Fruit fly (Drosophila melanogaster) whole organism, embryonic: ENCODE measurements around the gene vsg.
A peak's percentile ranks its signal among the peaks of the same experiment; 100 is the strongest.

ENCODE experiments used
- Atf3 ChIP-seq: fragments of 200-800 bp; sonication (Bioruptor generic); optimal IDR thresholded peaks from 3 replicates; lab custom pipeline; 2016; ENCODE audit warnings: missing biosample characterization, missing genetic modification characterization
- Bteb2 ChIP-seq: fragments of 200-800 bp; sonication (Bioruptor generic); optimal IDR thresholded peaks from 2 replicates; lab custom pipeline; 2016; ENCODE audit warnings: missing biosample characterization, missing genetic modification characterization
- CG10321 ChIP-seq: fragments of 200-800 bp; sonication (Bioruptor generic); IDR thresholded peaks from 2 replicates; pipeline ENCODE4 v1.3.6; 2022; ENCODE audit warnings: missing biosample characterization, missing genetic modification characterization
- CG1233 ChIP-seq: fragments of 200-800 bp; sonication (Bioruptor generic); optimal IDR thresholded peaks from 4 replicates; lab custom pipeline; 2018; ENCODE audit warnings: missing biosample characterization, mild to moderate bottlenecking, missing genetic modification characterization
- CG12659 ChIP-seq: fragments of 200-800 bp; sonication (Bioruptor generic); optimal IDR thresholded peaks from 3 replicates; lab custom pipeline; 2017; ENCODE audit warnings: mild to moderate bottlenecking, missing biosample characterization, missing genetic modification reagents, missing genetic modification characterization
- CG12769 ChIP-seq: fragments of 200-800 bp; sonication (Bioruptor generic); optimal IDR thresholded peaks from 2 replicates; lab custom pipeline; 2019; ENCODE audit warnings: missing biosample characterization, mild to moderate bottlenecking, missing genetic modification characterization, moderate library complexity
- CG13424 ChIP-seq: fragments of 200-800 bp; sonication (Bioruptor generic); optimal IDR thresholded peaks from 2 replicates; lab custom pipeline; 2019; ENCODE audit warnings: missing biosample characterization, mild to moderate bottlenecking, missing genetic modification characterization, moderate library complexity
- CG14014 ChIP-seq: fragments of 200-800 bp; sonication (Bioruptor generic); IDR thresholded peaks from 2 replicates; pipeline ENCODE4 v1.3.6; 2022; ENCODE audit warnings: missing biosample characterization, missing genetic modification characterization
- CG14050 ChIP-seq: fragments of 200-800 bp; sonication (Bioruptor generic); IDR thresholded peaks from 3 replicates; pipeline ENCODE4 v1.3.6; 2022; ENCODE audit warnings: missing biosample characterization, missing genetic modification characterization
- CG14667 ChIP-seq: fragments of 200-800 bp; sonication (Bioruptor generic); IDR thresholded peaks from 2 replicates; pipeline ENCODE4 v1.3.6; 2022; ENCODE audit warnings: missing biosample characterization, missing genetic modification characterization
- CG1603 ChIP-seq: fragments of 200-800 bp; sonication (Bioruptor generic); optimal IDR thresholded peaks from 2 replicates; lab custom pipeline; 2019; ENCODE audit warnings: missing biosample characterization, mild to moderate bottlenecking, missing genetic modification characterization, moderate library complexity
- CG16779 ChIP-seq: fragments of 200-800 bp; sonication (Bioruptor generic); IDR thresholded peaks from 2 replicates; pipeline ENCODE4 v1.3.6; 2022; ENCODE audit warnings: missing biosample characterization, missing genetic modification characterization
- CG17328 ChIP-seq: fragments of 200-800 bp; sonication (Bioruptor generic); IDR thresholded peaks from 2 replicates; pipeline ENCODE4 v1.3.6; 2022; ENCODE audit warnings: missing biosample characterization, missing genetic modification characterization
- CG17385 ChIP-seq: fragments of 200-800 bp; sonication (Bioruptor generic); optimal IDR thresholded peaks from 3 replicates; lab custom pipeline; 2018; ENCODE audit warnings: missing biosample characterization, mild to moderate bottlenecking, missing genetic modification characterization
- CG2202 ChIP-seq: fragments of 200-800 bp; sonication (Bioruptor generic); optimal IDR thresholded peaks from 2 replicates; lab custom pipeline; 2018; ENCODE audit warnings: missing biosample characterization, mild to moderate bottlenecking, missing genetic modification characterization
- CG2678 ChIP-seq: fragments of 200-800 bp; sonication (Bioruptor generic); optimal IDR thresholded peaks from 3 replicates; lab custom pipeline; 2019; ENCODE audit warnings: missing biosample characterization, mild to moderate bottlenecking, missing genetic modification characterization, moderate library complexity
- CG2875 ChIP-seq: fragments of 200-800 bp; sonication (Bioruptor generic); optimal IDR thresholded peaks from 2 replicates; lab custom pipeline; 2017; ENCODE audit warnings: missing biosample characterization, mild to moderate bottlenecking, missing genetic modification characterization, missing genetic modification reagents
- CG30020 ChIP-seq: fragments of 200-800 bp; optimal IDR thresholded peaks from 2 replicates; lab custom pipeline; 2019; ENCODE audit warnings: missing biosample characterization, mild to moderate bottlenecking, missing genetic modification characterization, moderate library complexity
- CG31365 ChIP-seq: fragments of 200-800 bp; sonication (Bioruptor generic); optimal IDR thresholded peaks from 2 replicates; lab custom pipeline; 2018; ENCODE audit warnings: missing biosample characterization, mild to moderate bottlenecking, missing genetic modification characterization
- CG6272 ChIP-seq: fragments of 200-800 bp; sonication (Bioruptor generic); IDR thresholded peaks from 2 replicates; pipeline ENCODE4 v1.3.6; 2022; ENCODE audit warnings: missing biosample characterization, missing genetic modification characterization
- CG7372 ChIP-seq: fragments of 200-800 bp; sonication (Bioruptor generic); IDR thresholded peaks from 2 replicates; pipeline ENCODE4 v1.3.6; 2022; ENCODE audit warnings: missing biosample characterization, missing genetic modification characterization
- CG7987 ChIP-seq: fragments of 200-800 bp; sonication (Bioruptor generic); optimal IDR thresholded peaks from 2 replicates; lab custom pipeline; 2018; ENCODE audit warnings: missing biosample characterization, mild to moderate bottlenecking, missing genetic modification characterization, moderate library complexity
- CG8765 ChIP-seq: fragments of 200-800 bp; sonication (Bioruptor generic); IDR thresholded peaks from 2 replicates; pipeline ENCODE4 v1.3.6; 2022; ENCODE audit warnings: missing biosample characterization, missing genetic modification characterization
- CHES-1-like ChIP-seq: fragments of 200-800 bp; sonication (Bioruptor generic); optimal IDR thresholded peaks from 2 replicates; lab custom pipeline; 2016; ENCODE audit warnings: missing biosample characterization, missing genetic modification characterization
- Dek ChIP-seq: fragments of 200-800 bp; sonication (Bioruptor generic); optimal IDR thresholded peaks from 3 replicates; lab custom pipeline; 2019; ENCODE audit warnings: missing biosample characterization, mild to moderate bottlenecking, missing genetic modification characterization, moderate library complexity
- Doc2 ChIP-seq: fragments of 200-800 bp; sonication (Bioruptor generic); IDR thresholded peaks from 2 replicates; pipeline ENCODE4 v1.3.6; 2022; ENCODE audit warnings: missing biosample characterization, missing genetic modification characterization
- Dref ChIP-seq: fragments of 200-800 bp; sonication (Bioruptor generic); IDR thresholded peaks from 2 replicates; pipeline ENCODE4 v1.3.6; 2022; ENCODE audit warnings: missing biosample characterization, missing genetic modification characterization
- H15 ChIP-seq: fragments of 200-800 bp; sonication (Bioruptor generic); IDR thresholded peaks from 3 replicates; pipeline ENCODE4 v1.3.6; 2022; ENCODE audit warnings: missing biosample characterization, missing genetic modification characterization
- HmgD ChIP-seq: fragments of 200-800 bp; sonication (Bioruptor generic); optimal IDR thresholded peaks from 3 replicates; lab custom pipeline; 2016; ENCODE audit warnings: missing biosample characterization, missing genetic modification characterization
- MTF-1 ChIP-seq: fragments of 200-800 bp; sonication (Bioruptor generic); optimal IDR thresholded peaks from 2 replicates; lab custom pipeline; 2018; ENCODE audit warnings: missing biosample characterization, mild to moderate bottlenecking, missing genetic modification characterization, borderline replicate concordance
- Oaz ChIP-seq: fragments of 200-800 bp; sonication (Bioruptor generic); IDR thresholded peaks from 2 replicates; pipeline ENCODE4 v1.3.6; 2022; ENCODE audit warnings: missing biosample characterization, missing genetic modification characterization
- Opbp ChIP-seq: fragments of 200-800 bp; sonication (Bioruptor generic); IDR thresholded peaks from 3 replicates; pipeline ENCODE4 v1.3.6; 2022; ENCODE audit warnings: missing biosample characterization, missing genetic modification characterization; ENCODE audit not compliant: partially characterized antibody
- Ravus ChIP-seq: fragments of 200-800 bp; sonication (Bioruptor generic); IDR thresholded peaks from 2 replicates; pipeline ENCODE4 v1.3.6; 2022; ENCODE audit warnings: missing biosample characterization, missing genetic modification characterization
- Rfx ChIP-seq: fragments of 200-800 bp; sonication (Bioruptor generic); IDR thresholded peaks from 2 replicates; pipeline ENCODE4 v1.3.6; 2022; ENCODE audit warnings: missing biosample characterization, missing genetic modification characterization
- abd-A ChIP-seq: fragments of 200-800 bp; sonication (Bioruptor generic); optimal IDR thresholded peaks from 3 replicates; lab custom pipeline; 2019; ENCODE audit warnings: missing biosample characterization, mild to moderate bottlenecking, missing genetic modification characterization, moderate library complexity
- croc ChIP-seq: fragments of 200-800 bp; sonication (Bioruptor generic); conservative IDR thresholded peaks from 3 replicates; pipeline ENCODE4 v1.3.6; 2022; ENCODE audit warnings: missing biosample characterization, missing genetic modification characterization
- danr ChIP-seq: fragments of 200-800 bp; sonication (Bioruptor generic); IDR thresholded peaks from 2 replicates; pipeline ENCODE4 v1.3.6; 2022; ENCODE audit warnings: missing biosample characterization, missing genetic modification characterization
- gt ChIP-seq: fragments of 200-800 bp; sonication (Bioruptor generic); IDR thresholded peaks from 2 replicates; pipeline ENCODE4 v1.3.6; 2022; ENCODE audit warnings: missing biosample characterization, missing genetic modification characterization
- h ChIP-seq: fragments of >200 bp; optimal IDR thresholded peaks from 2 replicates; lab custom pipeline; 2017
- ham ChIP-seq: fragments of 200-800 bp; sonication (Bioruptor generic); IDR thresholded peaks from 2 replicates; pipeline ENCODE4 v1.3.6; 2022; ENCODE audit warnings: missing biosample characterization, missing genetic modification characterization
- inv ChIP-seq: fragments of 200-800 bp; sonication (Bioruptor generic); IDR thresholded peaks from 2 replicates; pipeline ENCODE4 v1.3.6; 2022; ENCODE audit warnings: missing biosample characterization, missing genetic modification characterization; ENCODE audit not compliant: partially characterized antibody
- kni ChIP-seq: fragments of 200-800 bp; sonication (Bioruptor generic); optimal IDR thresholded peaks from 3 replicates; lab custom pipeline; 2017; ENCODE audit warnings: mild to moderate bottlenecking, missing biosample characterization, missing genetic modification reagents, missing genetic modification characterization
- mirr ChIP-seq: fragments of 200-800 bp; sonication (Bioruptor generic); optimal IDR thresholded peaks from 3 replicates; lab custom pipeline; 2018; ENCODE audit warnings: missing biosample characterization, mild to moderate bottlenecking, missing genetic modification characterization
- nmo ChIP-seq: fragments of 200-800 bp; sonication (Bioruptor generic); optimal IDR thresholded peaks from 2 replicates; lab custom pipeline; 2018; ENCODE audit warnings: missing biosample characterization, mild to moderate bottlenecking, missing genetic modification characterization, moderate library complexity
- pum ChIP-seq: fragments of 200-800 bp; sonication (Bioruptor generic); optimal IDR thresholded peaks from 2 replicates; lab custom pipeline; 2016; ENCODE audit warnings: missing biosample characterization, missing genetic modification characterization
- salm ChIP-seq: fragments of 200-800 bp; sonication (Bioruptor generic); optimal IDR thresholded peaks from 2 replicates; lab custom pipeline; 2018; ENCODE audit warnings: missing biosample characterization, mild to moderate bottlenecking, missing genetic modification characterization
- sens-2 ChIP-seq: fragments of 200-800 bp; sonication (Bioruptor generic); IDR thresholded peaks from 2 replicates; pipeline ENCODE4 v1.3.6; 2022; ENCODE audit warnings: missing biosample characterization, missing genetic modification characterization
- seq ChIP-seq: fragments of 200-800 bp; sonication (Bioruptor generic); IDR thresholded peaks from 2 replicates; pipeline ENCODE4 v1.3.6; 2022; ENCODE audit warnings: missing biosample characterization, missing genetic modification characterization
- tap ChIP-seq: fragments of 200-800 bp; optimal IDR thresholded peaks from 3 replicates; lab custom pipeline; 2019; ENCODE audit warnings: missing biosample characterization, mild to moderate bottlenecking, missing genetic modification characterization, moderate library complexity
- ttk ChIP-seq: fragments of 200-800 bp; sonication (Bioruptor generic); IDR thresholded peaks from 2 replicates; pipeline ENCODE4 v2.1.2; 2022; ENCODE audit warnings: missing biosample characterization, missing genetic modification characterization
- wdn ChIP-seq: fragments of 200-800 bp; sonication (Bioruptor generic); IDR thresholded peaks from 2 replicates; pipeline ENCODE4 v1.3.6; 2022; ENCODE audit warnings: missing biosample characterization, missing genetic modification characterization
- wek ChIP-seq: fragments of 200-800 bp; sonication (Bioruptor generic); optimal IDR thresholded peaks from 3 replicates; lab custom pipeline; 2018; ENCODE audit warnings: missing biosample characterization, mild to moderate bottlenecking, missing genetic modification characterization, moderate library complexity
- zfh1 ChIP-seq: fragments of 200-800 bp; sonication (Bioruptor generic); IDR thresholded peaks from 3 replicates; pipeline ENCODE4 v1.3.6; 2022; ENCODE audit warnings: missing biosample characterization, missing genetic modification characterization

vsg gene

DNA sequence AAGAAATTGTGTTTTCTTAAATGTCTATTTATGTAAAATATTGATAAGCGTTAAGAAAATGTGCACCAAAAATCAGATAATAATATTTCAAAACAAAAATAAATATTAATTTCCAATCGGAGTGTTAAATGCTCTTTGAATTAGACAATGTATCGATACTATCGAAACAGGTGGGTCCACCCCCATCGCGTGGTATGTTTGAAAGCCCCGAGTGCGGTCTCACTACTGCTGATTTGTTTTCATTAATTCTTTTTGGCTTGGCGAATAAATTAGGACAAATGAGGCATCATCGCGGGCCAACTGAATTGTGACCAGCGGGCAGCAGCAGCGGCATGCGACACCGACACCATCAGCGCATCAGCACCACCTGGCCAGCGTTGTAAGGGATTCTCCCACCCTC, 12.6 kb downstream of the vsg start, which contains the start of gene Naa60 (continued):
- TF ChIP-seq CG1233 (GFP tag; lab: Kevin White, UChicago) = no peak
- no peak for TF ChIP-seq CG10321 (GFP tag; lab: Robert Waterston, UW)
- TF ChIP-seq CG13424 (tag; lab: Kevin White, UChicago) = no peak
- TF ChIP-seq CG17328 = no peak
- peak; percentile 39 for TF ChIP-seq nmo (GFP tag; lab: Kevin White, UChicago)
- no peak for TF ChIP-seq CG2678
- TF ChIP-seq CG14014 (GFP tag; lab: Robert Waterston, UW) = no peak
- TF ChIP-seq danr (GFP tag; lab: Robert Waterston, UW) = no peak
- no peak for TF ChIP-seq CG2875 (GFP tag; lab: Kevin White, UChicago)
- no peak for TF ChIP-seq mirr (GFP tag; lab: Kevin White, UChicago)
- peak; percentile 8 for TF ChIP-seq CG30020 (tag; lab: Kevin White, UChicago)
- TF ChIP-seq zfh1 = no peak
- no peak for TF ChIP-seq MTF-1 (GFP tag; lab: Kevin White, UChicago)
- peak; percentile 86 for TF ChIP-seq inv (GFP tag; lab: Robert Waterston, UW)
- no peak for TF ChIP-seq h (lab: Kevin White, UChicago)
- TF ChIP-seq CG7372 (GFP tag; lab: Robert Waterston, UW) = no peak
- no peak for TF ChIP-seq wdn (GFP tag; lab: Robert Waterston, UW)
- TF ChIP-seq H15 (GFP tag; lab: Robert Waterston, UW) = no peak
- peak; percentile 1 for TF ChIP-seq CHES-1-like (GFP tag; lab: Kevin White, UChicago)
- TF ChIP-seq CG17385 = no peak
- no peak for TF ChIP-seq CG8765 (GFP tag; lab: Robert Waterston, UW)
- no peak for TF ChIP-seq ham
- no peak for TF ChIP-seq ttk (GFP tag; lab: Robert Waterston, UW)
- no peak for TF ChIP-seq Doc2 (GFP tag; lab: Robert Waterston, UW)
- TF ChIP-seq Oaz (GFP tag; lab: Robert Waterston, UW) = no peak
- TF ChIP-seq Rfx (GFP tag; lab: Robert Waterston, UW) = no peak
- TF ChIP-seq tap (tag; lab: Kevin White, UChicago) = no peak
- TF ChIP-seq CG2202 = no peak
- peak; percentile 54 for TF ChIP-seq CG12659 (GFP tag; lab: Kevin White, UChicago)
- no peak for TF ChIP-seq CG14667 (GFP tag; lab: Robert Waterston, UW)
- no peak for TF ChIP-seq gt
- no peak for TF ChIP-seq croc (GFP tag; lab: Robert Waterston, UW)
- no peak for TF ChIP-seq CG12769 (tag; lab: Kevin White, UChicago)
- TF ChIP-seq CG31365 (tag; lab: Kevin White, UChicago) = no peak
- no peak for TF ChIP-seq sens-2 (GFP tag; lab: Robert Waterston, UW)
- no peak for TF ChIP-seq abd-A
- TF ChIP-seq CG14050 (GFP tag; lab: Robert Waterston, UW) = no peak
- no peak for TF ChIP-seq CG7987 (GFP tag; lab: Kevin White, UChicago)

DNA sequence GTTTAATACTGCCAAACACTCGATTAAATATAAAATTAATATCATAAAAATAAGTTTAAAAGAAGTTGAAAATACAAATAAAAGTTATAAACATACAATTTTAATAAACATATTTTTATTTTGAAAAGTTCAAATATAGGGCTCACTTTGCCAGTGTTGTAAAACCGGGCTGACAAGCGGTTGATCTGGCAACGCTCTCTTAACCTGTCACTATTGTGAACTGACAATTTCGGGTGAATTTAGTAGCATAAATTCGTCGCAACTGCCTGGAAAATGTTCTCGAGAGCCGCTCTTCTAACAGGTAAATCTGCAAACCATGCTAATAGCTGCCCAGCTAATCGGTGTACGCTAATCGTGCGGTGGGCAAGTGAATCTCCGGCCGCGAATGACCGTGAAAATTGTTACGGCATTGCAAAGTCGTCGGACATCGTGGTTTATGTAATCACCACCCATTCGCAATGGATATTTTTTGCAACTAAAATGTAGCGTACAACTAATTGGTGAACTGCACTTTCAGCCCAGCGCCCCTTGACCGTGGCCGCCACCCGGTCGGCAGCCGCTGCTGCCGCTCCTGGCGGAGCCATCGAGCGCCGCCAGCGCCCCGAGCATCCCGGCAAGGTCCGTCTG, 15.8 kb downstream of the vsg start, which contains the start of gene ATPsynB:
ATPsynB (plus strand) TSS at position 205 of the 627 bp plus-strand sequence.
- TF ChIP-seq Dref (no peak), pum (GFP tag; lab: Kevin White, UChicago) (no peak), CG17328 (no peak), seq (GFP tag; lab: Robert Waterston, UW) (no peak), CG6272 (GFP tag; lab: Robert Waterston, UW) (no peak), wek (no peak), Ravus (GFP tag; lab: Robert Waterston, UW) (no peak), HmgD (GFP tag; lab: Kevin White, UChicago) (peak; percentile 36), Dek (peak; percentile 1), Opbp (GFP tag; lab: Robert Waterston, UW) (peak; percentile 42; the same call in 1 of the 3 replicates), Atf3 (GFP tag; lab: Kevin White, UChicago) (no peak), CG16779 (GFP tag; lab: Robert Waterston, UW) (no peak), Bteb2 (GFP tag; lab: Kevin White, UChicago) (no peak), salm (tag; lab: Kevin White, UChicago) (no peak), CG1603 (no peak), kni (GFP tag; lab: Kevin White, UChicago) (no peak)
